Worm (Caenorhabditis elegans): Measurements from ENCODE around the gene pstk-1.

The pstk-1 gene

DNA sequence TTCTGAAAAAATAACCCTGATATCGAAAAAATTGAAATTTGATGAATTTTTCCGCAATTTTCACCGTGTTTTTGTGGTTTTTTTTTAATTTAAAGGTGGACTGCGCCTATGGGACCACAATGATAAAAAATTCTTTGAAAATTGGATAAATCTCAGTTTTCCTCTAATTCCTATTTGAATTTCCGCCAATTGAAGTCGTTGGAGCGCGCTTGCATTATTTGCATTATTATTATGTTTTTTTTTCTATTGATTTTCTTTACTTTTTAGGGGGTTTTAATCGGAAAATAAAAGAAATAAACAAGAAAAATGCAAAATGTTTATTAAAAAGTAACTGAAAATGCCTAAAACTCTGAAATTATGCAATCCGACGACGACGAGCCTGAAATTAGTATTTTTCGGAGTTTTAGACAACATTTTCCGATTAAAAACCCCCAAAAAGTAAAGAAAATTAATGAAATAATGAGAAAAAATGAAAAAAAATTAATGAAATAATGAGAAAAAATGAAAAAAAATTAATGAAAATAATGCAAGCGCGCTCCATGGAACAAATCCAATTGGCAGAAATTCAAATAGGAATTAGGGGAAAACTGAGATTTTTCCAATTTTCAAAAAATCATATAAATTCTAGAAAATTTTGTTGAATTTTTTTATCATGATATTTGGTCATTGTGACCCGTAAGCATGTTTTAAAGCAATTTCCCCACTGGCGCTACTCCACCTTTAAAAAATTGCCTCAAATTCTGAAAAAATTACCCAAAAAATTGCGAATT, 10.6 kb upstream of the pstk-1 start:
- TF ChIP-seq med-1 (GFP tag; optimal IDR thresholded peaks at IDR 0.05; ENCODE audit: insufficient read depth) (no peak), ref-1 (GFP tag; conservative IDR thresholded peaks at IDR 0.05) (no peak), ztf-23 (GFP tag; IDR thresholded peaks at IDR 0.05) (no peak), cog-1 (tag; optimal IDR thresholded peaks at IDR 0.05) (no peak), flt-1 (GFP tag; IDR thresholded peaks at IDR 0.05) (no peak), ztf-29 (GFP tag; IDR thresholded peaks at IDR 0.05) (no peak), klf-2 (GFP tag; conservative IDR thresholded peaks at IDR 0.05) (no peak), tab-1 (GFP tag; IDR thresholded peaks at IDR 0.05) (no peak), T22C8.4 (GFP tag; IDR thresholded peaks at IDR 0.05) (no peak)

DNA sequence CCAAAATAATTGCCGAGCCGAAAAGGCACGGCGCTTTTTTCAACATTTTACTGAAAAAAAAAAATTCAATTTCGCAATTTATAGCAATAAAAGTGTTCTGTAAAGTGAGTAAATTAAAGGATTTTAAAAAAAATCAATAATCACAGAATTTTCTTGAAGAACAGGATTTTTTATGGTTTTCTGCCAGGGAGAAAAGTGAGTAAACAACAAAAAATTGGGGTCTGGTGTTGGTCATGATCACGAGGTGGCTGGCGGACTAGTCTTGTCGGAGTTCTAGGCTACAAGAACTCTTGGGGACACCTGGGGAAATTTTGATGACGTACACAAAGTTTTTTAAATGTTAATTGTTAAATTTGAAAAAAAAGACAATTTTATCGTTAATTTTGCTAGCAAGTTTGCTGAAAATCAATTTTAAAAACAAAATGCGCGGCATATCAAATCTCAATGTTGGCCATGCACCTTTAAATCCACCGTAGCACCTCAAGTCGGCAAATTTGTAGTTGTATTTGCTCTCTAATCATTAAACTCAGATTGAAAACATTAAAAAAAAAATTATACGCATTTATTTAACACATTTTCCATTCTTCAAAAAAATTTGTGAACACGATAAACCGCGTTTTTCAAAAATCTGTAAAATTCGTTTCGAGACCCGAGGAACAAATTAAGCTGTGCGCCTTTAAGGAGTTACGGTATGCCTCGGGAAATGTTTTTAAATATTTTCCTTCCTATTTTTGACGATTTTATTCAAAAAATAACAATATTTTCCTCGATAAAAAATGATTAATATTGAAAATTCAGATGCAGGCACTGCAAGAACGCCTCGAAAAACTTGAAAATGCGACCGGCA, 9.4 kb upstream of the pstk-1 start, which contains the start of the genes scav-3 and Y49E10.21:
scav-3 (minus strand) TSS at position 50 of the 847 bp plus-strand sequence.
Y49E10.21 (plus strand) TSS at position 797 of the 847 bp plus-strand sequence.
- TF ChIP-seq ztf-29 (GFP tag; IDR thresholded peaks at IDR 0.05) (no peak), ref-1 (GFP tag; conservative IDR thresholded peaks at IDR 0.05) (no peak), ztf-23 (GFP tag; IDR thresholded peaks at IDR 0.05) (no peak), tab-1 (GFP tag; IDR thresholded peaks at IDR 0.05) (no peak), cog-1 (tag; optimal IDR thresholded peaks at IDR 0.05) (no peak), klf-2 (GFP tag; conservative IDR thresholded peaks at IDR 0.05) (no peak), T22C8.4 (GFP tag; IDR thresholded peaks at IDR 0.05) (no peak), med-1 (GFP tag; optimal IDR thresholded peaks at IDR 0.05; ENCODE audit: insufficient read depth) (no peak), flt-1 (GFP tag; IDR thresholded peaks at IDR 0.05) (no peak)

DNA sequence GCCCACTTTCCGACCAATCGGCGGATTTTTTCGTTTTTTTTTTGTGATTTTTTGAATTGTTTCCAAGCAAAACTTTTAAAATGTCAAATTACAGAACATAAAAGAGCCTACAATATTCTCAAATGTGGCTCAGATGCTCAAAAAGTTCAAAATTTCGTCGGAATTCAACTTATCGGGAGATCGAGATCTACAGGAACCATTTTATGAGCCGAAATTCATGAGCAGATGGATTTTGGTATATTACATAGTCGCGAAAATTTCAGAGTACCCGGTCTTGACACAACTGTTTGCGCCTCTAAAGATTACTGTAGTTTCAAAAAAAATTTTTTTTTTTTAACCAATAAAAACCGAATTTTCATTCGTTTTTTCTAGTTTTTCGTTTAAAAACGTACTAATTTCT, 7.4 kb upstream of the pstk-1 start:
- TF ChIP-seq ref-1 (GFP tag; conservative IDR thresholded peaks at IDR 0.05) (no peak), cog-1 (tag; optimal IDR thresholded peaks at IDR 0.05) (no peak), flt-1 (GFP tag; IDR thresholded peaks at IDR 0.05) (no peak), T22C8.4 (GFP tag; IDR thresholded peaks at IDR 0.05) (no peak), med-1 (GFP tag; optimal IDR thresholded peaks at IDR 0.05; ENCODE audit: insufficient read depth) (no peak), klf-2 (GFP tag; conservative IDR thresholded peaks at IDR 0.05) (no peak), ztf-23 (GFP tag; IDR thresholded peaks at IDR 0.05) (no peak), ztf-29 (GFP tag; IDR thresholded peaks at IDR 0.05) (no peak), tab-1 (GFP tag; IDR thresholded peaks at IDR 0.05) (no peak)

DNA sequence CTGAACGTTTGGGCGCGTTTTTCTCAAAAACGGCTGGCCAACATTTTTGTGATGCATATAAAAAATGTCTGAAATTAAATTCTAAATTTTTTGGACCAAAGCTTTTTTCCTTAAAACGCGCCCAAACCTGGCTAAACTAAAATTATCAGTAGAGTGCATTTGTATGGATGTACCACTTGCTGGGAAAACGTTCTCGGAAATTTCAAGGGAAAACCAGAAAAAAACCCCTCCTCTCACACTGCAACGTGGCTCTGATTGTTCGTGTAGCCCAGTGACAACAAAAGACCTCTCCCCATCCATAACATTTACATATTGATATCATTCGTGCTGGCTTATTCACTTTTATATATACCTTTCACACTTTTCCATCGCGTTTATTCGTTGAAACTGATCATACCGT, 2.5 kb downstream of the pstk-1 start, which contains the start of gene Y49E10.29:
Y49E10.29 (plus strand) TSS at position 301 of the 400 bp plus-strand sequence.
- TF ChIP-seq klf-2 (GFP tag; conservative IDR thresholded peaks at IDR 0.05) = no peak
- no peak for TF ChIP-seq flt-1 (GFP tag; IDR thresholded peaks at IDR 0.05)
- TF ChIP-seq ztf-29 (GFP tag; IDR thresholded peaks at IDR 0.05) = no peak
- TF ChIP-seq T22C8.4 (GFP tag; IDR thresholded peaks at IDR 0.05) = no peak
- TF ChIP-seq med-1 (GFP tag; optimal IDR thresholded peaks at IDR 0.05; ENCODE audit: insufficient read depth) = no peak
- TF ChIP-seq ztf-23 (GFP tag; IDR thresholded peaks at IDR 0.05) = no peak
- no peak for TF ChIP-seq tab-1 (GFP tag; IDR thresholded peaks at IDR 0.05)
- TF ChIP-seq ref-1 (GFP tag; conservative IDR thresholded peaks at IDR 0.05) = no peak

DNA sequence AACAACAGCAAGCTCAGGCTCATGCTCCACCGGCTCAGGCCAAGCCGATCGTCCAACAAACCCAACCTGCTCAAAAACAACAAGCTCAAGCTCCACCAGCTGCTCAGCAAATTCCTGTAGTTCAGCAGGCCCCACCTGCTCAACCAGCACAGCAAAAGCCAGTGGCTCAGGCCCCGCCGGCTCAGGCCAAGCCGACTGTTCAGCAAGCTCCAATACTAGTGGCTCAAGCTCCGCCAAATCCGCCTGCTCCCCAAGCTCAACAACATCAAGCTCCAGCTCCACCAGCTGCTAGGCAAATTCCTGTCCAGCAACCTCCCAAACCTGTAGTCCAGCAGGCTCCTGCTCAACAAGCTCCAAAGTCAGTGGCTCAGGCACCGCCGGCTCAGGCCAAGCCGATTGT, 3.4 kb downstream of the pstk-1 start:
- TF ChIP-seq cog-1 (tag; optimal IDR thresholded peaks at IDR 0.05) (no peak), T22C8.4 (GFP tag; IDR thresholded peaks at IDR 0.05) (no peak), flt-1 (GFP tag; IDR thresholded peaks at IDR 0.05) (no peak), med-1 (GFP tag; optimal IDR thresholded peaks at IDR 0.05; ENCODE audit: insufficient read depth) (no peak), ztf-29 (GFP tag; IDR thresholded peaks at IDR 0.05) (no peak), ref-1 (GFP tag; conservative IDR thresholded peaks at IDR 0.05) (no peak), klf-2 (GFP tag; conservative IDR thresholded peaks at IDR 0.05) (no peak), ztf-23 (GFP tag; IDR thresholded peaks at IDR 0.05) (no peak)

DNA sequence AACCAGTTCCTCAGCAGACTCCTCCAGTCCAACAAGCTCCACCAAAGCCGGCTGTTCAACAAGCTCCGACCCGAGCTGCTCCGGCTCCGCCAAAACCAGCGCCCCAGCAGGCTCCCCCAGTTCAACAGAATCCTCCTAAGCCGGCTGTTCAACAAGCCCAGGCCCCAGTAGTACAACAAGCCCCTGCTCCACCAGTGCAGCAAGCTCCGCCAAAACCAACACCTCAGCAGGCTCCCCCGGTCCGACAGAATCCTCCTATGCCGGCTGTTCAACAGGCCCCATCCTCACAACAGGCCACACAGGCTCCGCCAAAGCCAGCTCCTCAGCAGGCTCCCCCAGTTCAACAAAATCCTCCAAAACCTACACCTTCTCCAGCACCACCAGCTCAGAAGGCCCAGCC, 4.2 kb downstream of the pstk-1 start:
- no peak for TF ChIP-seq T22C8.4 (GFP tag; IDR thresholded peaks at IDR 0.05)
- TF ChIP-seq klf-2 (GFP tag; conservative IDR thresholded peaks at IDR 0.05) = no peak

DNA sequence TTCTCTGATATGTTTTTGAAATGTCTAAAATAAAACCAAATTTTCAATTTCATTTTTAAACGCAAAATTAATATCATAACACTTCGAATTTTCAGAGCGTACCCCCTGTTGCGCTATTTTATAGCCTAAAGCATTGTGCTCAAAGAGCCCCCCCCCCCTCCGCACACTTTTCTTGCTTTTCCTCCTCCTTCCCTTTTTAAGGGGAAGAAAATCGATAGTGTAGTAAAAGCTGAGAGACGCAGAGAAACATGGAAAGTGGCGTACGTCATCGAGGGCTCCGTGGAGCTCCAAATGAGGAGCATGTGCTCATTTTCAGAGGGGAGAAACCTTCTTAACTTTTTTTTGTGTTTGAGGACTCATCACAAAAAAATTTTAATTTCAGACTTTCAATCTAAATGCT, 6.1 kb downstream of the pstk-1 start, which contains the start of gene cccp-1:
cccp-1 (plus strand) TSS at position 377 of the 400 bp plus-strand sequence.
- TF ChIP-seq ref-1 (GFP tag; conservative IDR thresholded peaks at IDR 0.05) = no peak
- no peak for TF ChIP-seq tab-1 (GFP tag; IDR thresholded peaks at IDR 0.05)
- TF ChIP-seq ztf-23 (GFP tag; IDR thresholded peaks at IDR 0.05) = 0 out of 2 replicates have a peak, but pooled peaks have one; percentile 6
- peak; percentile 77; the same call in 1 of the 2 replicates for TF ChIP-seq T22C8.4 (GFP tag; IDR thresholded peaks at IDR 0.05)
- TF ChIP-seq flt-1 (GFP tag; IDR thresholded peaks at IDR 0.05) = no peak
- TF ChIP-seq ztf-29 (GFP tag; IDR thresholded peaks at IDR 0.05) = no peak
- TF ChIP-seq klf-2 (GFP tag; conservative IDR thresholded peaks at IDR 0.05) = no peak
- TF ChIP-seq cog-1 (tag; optimal IDR thresholded peaks at IDR 0.05) = no peak
- TF ChIP-seq med-1 (GFP tag; optimal IDR thresholded peaks at IDR 0.05; ENCODE audit: insufficient read depth) = no peak

DNA sequence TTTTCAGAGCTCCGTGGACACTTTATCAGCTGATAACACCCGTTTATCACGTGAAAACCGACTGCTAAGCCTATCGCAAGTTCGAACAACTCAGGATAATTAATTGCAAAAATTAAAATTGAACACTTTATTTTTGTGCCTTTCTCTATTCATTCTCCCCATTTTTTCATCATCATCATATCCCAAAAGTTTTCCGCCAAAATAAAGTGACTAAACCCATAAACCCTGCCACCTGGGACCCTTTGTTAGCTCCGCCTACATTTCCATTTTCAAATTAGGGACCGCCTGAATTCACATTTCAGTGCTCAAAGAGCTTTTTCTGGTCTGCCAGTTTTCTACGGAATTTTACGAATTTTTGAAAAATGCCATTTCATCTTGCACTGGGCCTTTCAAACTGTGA, 18.0 kb downstream of the pstk-1 start, which contains the start of gene arrd-16:
arrd-16 (plus strand) TSS at position 301 of the 400 bp plus-strand sequence.
- TF ChIP-seq T22C8.4 (GFP tag; IDR thresholded peaks at IDR 0.05) = no peak
- no peak for TF ChIP-seq flt-1 (GFP tag; IDR thresholded peaks at IDR 0.05)
- TF ChIP-seq ztf-23 (GFP tag; IDR thresholded peaks at IDR 0.05) = no peak
- no peak for TF ChIP-seq cog-1 (tag; optimal IDR thresholded peaks at IDR 0.05)
- TF ChIP-seq med-1 (GFP tag; optimal IDR thresholded peaks at IDR 0.05; ENCODE audit: insufficient read depth) = no peak
- TF ChIP-seq ref-1 (GFP tag; conservative IDR thresholded peaks at IDR 0.05) = no peak
- no peak for TF ChIP-seq ztf-29 (GFP tag; IDR thresholded peaks at IDR 0.05)
- TF ChIP-seq tab-1 (GFP tag; IDR thresholded peaks at IDR 0.05) = no peak
- no peak for TF ChIP-seq klf-2 (GFP tag; conservative IDR thresholded peaks at IDR 0.05)

DNA sequence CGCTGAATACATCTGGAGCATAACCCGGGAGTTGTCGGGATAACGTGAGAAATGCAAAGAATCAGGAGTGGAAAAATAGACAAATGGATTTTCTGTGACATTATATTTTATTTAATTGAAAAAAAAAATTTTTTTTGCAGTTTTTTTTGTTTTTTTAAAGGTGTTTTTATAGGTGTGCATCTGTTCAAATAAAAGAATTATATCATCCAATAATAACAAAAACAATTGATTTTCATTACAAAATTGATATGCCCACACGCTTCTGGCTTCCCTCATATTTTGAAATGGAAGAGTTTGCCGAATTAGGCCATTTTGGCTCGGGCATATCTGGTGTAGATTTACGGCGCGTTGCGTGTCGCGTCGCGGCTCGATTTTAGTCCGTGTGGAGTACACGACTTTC, 25.6 kb downstream of the pstk-1 start, which contains the start of gene Y49E10.25:
Y49E10.25 (minus strand) TSS at position 101 of the 400 bp plus-strand sequence.
- TF ChIP-seq tab-1 (GFP tag; IDR thresholded peaks at IDR 0.05) (no peak), klf-2 (GFP tag; conservative IDR thresholded peaks at IDR 0.05) (no peak), flt-1 (GFP tag; IDR thresholded peaks at IDR 0.05) (no peak), ref-1 (GFP tag; conservative IDR thresholded peaks at IDR 0.05) (no peak), ztf-23 (GFP tag; IDR thresholded peaks at IDR 0.05) (no peak), med-1 (GFP tag; optimal IDR thresholded peaks at IDR 0.05; ENCODE audit: insufficient read depth) (no peak), ztf-29 (GFP tag; IDR thresholded peaks at IDR 0.05) (no peak), T22C8.4 (GFP tag; IDR thresholded peaks at IDR 0.05) (no peak), cog-1 (tag; optimal IDR thresholded peaks at IDR 0.05) (no peak)

All from whole organism, midembryonic.